Worm (Caenorhabditis elegans) whole organism, mixed stage, embryonic: ENCODE data around the gene C25E10.16.

ENCODE experiments used
- nhr-12 ChIP-seq: fragments of 150-350 bp; optimal IDR thresholded peaks from 2 replicates; lab custom pipeline; 2014; ENCODE audit warnings: missing biosample characterization, missing genetic modification characterization
- sem-2 ChIP-seq: fragments of 200-800 bp; sonication (Bioruptor generic); optimal IDR thresholded peaks from 2 replicates; lab custom pipeline; 2018; ENCODE audit warnings: mild to moderate bottlenecking, missing genetic modification characterization, missing compliant biosample characterization
- unc-62 ChIP-seq: fragments of 150-350 bp; optimal IDR thresholded peaks from 2 replicates; lab custom pipeline; 2014; ENCODE audit warnings: missing biosample characterization, missing genetic modification reagents, missing genetic modification characterization
- ztf-11 ChIP-seq: fragments of 150-350 bp; optimal IDR thresholded peaks from 2 replicates; lab custom pipeline; 2014; ENCODE audit warnings: missing biosample characterization, missing genetic modification characterization

DNA sequence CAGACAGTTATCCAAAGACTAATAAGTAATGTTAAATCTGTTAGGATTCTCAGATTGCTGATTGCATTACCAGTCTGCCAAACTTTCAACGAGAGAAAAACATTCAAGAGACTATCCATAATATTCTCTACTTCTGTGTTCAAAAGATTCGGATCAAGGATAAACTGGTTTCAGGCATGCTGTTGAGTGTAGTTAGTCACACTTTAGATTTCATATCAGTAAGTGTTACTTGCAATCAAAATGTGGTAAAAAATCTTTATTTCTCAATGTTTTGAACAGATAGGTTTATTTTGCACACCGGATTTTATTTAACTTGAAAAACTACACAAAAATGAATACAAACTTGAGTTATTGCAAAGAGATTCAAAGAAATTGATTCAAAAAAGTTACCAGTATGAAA is 37.3 kb downstream of the C25E10.16 start, which contains the start of gene oac-41:
- no peak for TF ChIP-seq unc-62 (GFP tag; lab: Kevin White, UChicago)
- no peak for TF ChIP-seq ztf-11 (tag; lab: Kevin White, UChicago)
- TF ChIP-seq nhr-12, result no peak
- TF ChIP-seq sem-2, result no peak
